Worm (Caenorhabditis elegans): Measurements from ENCODE around the gene nhr-72.

ce11 chrII:3806964-3807363 lies 43.6 kb downstream of the nhr-72 start, which contains the start of gene F54D10.4:
- TF ChIP-seq flt-1 (GFP tag; IDR thresholded peaks at IDR 0.05), result no peak
- TF ChIP-seq tra-4 (tag; optimal IDR thresholded peaks at IDR 0.05), result no peak
- TF ChIP-seq ama-1 (optimal IDR thresholded peaks at IDR 0.05), result no peak
- no peak for TF ChIP-seq ceh-13 (GFP tag; optimal IDR thresholded peaks at IDR 0.05)
- TF ChIP-seq tbx-37 (GFP tag; conservative IDR thresholded peaks at IDR 0.05), result no peak
- TF ChIP-seq sea-1 (GFP tag; conservative IDR thresholded peaks at IDR 0.05), result no peak
